Worm (Caenorhabditis elegans): ENCODE results near the gene Y39H10B.2.

DNA sequence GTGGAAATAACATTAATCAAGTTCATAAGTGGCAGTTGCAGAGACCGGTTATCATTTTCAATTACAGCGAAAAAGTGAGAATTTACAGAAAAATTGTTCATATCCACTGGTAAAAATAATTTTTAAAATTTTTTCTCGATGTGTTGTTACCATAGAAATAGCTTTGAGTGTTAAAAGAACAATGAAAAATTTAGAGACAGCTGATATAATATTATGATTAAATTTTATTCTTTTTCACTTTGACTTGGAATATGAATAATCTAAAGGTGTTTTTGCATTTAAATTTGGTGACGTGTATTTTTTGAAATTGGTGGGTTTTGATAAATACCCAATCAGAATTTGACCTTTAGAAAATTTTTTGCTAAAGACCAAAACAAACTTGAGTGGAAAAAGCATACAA lies 37.0 kb upstream of the Y39H10B.2 start, which contains the start of gene F59B1.6:
- no peak for TF ChIP-seq T22C8.4 (GFP tag; IDR thresholded peaks at IDR 0.05)
- TF ChIP-seq ztf-29 (GFP tag; IDR thresholded peaks at IDR 0.05): no peak
- TF ChIP-seq tab-1 (GFP tag; IDR thresholded peaks at IDR 0.05): no peak
- TF ChIP-seq ztf-23 (GFP tag; IDR thresholded peaks at IDR 0.05): no peak
- TF ChIP-seq ref-1 (GFP tag; conservative IDR thresholded peaks at IDR 0.05): no peak
- no peak for TF ChIP-seq flt-1 (GFP tag; IDR thresholded peaks at IDR 0.05)

Data from whole organism, midembryonic.